Worm (Caenorhabditis elegans) whole organism, L4 larva: ENCODE data around the gene F45F2.11.

Experiments
- T26A8.4 ChIP-seq: fragments of 200-800 bp; sonication (Bioruptor generic); IDR thresholded peaks from 2 replicates; pipeline ENCODE4 v1.3.6; 2022; ENCODE audit warnings: missing genetic modification characterization, missing compliant biosample characterization
- lin-39 ChIP-seq: fragments of 150-350 bp; optimal IDR thresholded peaks from 2 replicates; lab custom pipeline; 2014; ENCODE audit warnings: missing biosample characterization, missing genetic modification reagents, missing genetic modification characterization
- nhr-11 ChIP-seq: fragments of 150-350 bp; optimal IDR thresholded peaks from 2 replicates; lab custom pipeline; 2014; ENCODE audit warnings: missing biosample characterization, missing genetic modification characterization
- pqm-1 ChIP-seq: sonication (generic microtip); optimal IDR thresholded peaks from 2 replicates; lab custom pipeline; 2017; ENCODE audit warnings: missing biosample characterization, missing genetic modification characterization

DNA sequence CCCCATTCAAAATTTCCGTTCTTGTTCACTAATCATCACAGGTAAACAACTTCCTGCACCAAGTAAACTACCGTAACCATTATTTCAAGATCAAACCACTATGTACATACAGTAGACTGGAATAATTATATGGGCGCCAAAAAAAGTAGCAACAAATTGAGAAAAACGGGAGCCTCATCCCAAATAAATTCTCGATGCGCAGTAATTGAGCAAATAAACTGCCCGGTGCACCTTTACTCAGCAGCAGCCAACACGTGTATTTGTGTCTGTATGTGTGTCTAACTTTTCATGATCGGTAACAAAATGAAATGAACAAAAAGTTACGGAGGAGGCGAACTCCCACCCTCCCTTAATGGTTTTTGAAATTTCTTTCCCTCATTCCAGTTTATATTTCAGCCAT is 8.5 kb upstream of the F45F2.11 start, which contains the start of gene otpl-5:
- no peak for TF ChIP-seq nhr-11 (tag; lab: Kevin White, UChicago)
- TF ChIP-seq lin-39: no peak
- no peak for TF ChIP-seq T26A8.4 (GFP tag; lab: Robert Waterston, UW)
- no peak for TF ChIP-seq pqm-1 (tag; lab: Kevin White, UChicago)
